Worm (Caenorhabditis elegans) whole organism, young adult: ENCODE data around the gene spp-18.

ENCODE experiments used
- gei-17 ChIP-seq: fragments of 200-800 bp; sonication (Bioruptor generic); optimal IDR thresholded peaks from 2 replicates; lab custom pipeline; 2018; ENCODE audit warnings: mild to moderate bottlenecking, missing genetic modification characterization, missing compliant biosample characterization
- xnd-1 ChIP-seq: sonication (generic microtip); optimal IDR thresholded peaks from 2 replicates; lab custom pipeline; 2016; ENCODE audit warnings: missing genotype, missing genetic modification reagents, missing genetic modification characterization, missing compliant biosample characterization

DNA sequence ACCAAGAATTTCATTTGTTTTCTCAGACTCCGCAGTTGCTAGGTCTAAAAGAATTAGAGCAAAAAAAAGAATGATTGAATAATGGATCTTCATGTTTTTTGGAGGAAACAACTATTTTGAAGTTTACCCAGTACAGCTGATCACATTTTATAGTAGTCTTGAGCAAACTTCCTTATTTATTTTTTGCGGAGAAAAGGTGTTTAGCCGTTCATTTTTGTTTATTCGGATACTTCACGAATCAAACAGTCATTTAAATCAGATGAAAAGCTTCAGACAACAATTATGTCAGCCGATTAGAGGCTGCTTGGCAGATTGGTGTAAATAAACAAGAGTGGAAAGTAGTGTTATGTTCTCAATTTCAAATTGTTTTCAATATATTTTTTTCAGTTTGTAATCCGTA lies 30.8 kb downstream of the spp-18 start, which contains the start of gene W09C2.8:
- TF ChIP-seq gei-17 (GFP tag; lab: Kevin White, UChicago) (no peak), xnd-1 (no peak)
